Worm (Caenorhabditis elegans) whole organism, L2 larva: ENCODE results near the gene T05C12.11.

Experiments
- C34F6.9 ChIP-seq: fragments of 150-350 bp; optimal IDR thresholded peaks from 2 replicates; lab custom pipeline; 2014; ENCODE audit warnings: missing biosample characterization, missing genetic modification characterization
- F13H6.1 ChIP-seq: sonication (generic microtip); optimal IDR thresholded peaks from 2 replicates; lab custom pipeline; 2016; ENCODE audit warnings: missing genetic modification characterization, missing compliant biosample characterization
- R02D3.7 ChIP-seq: fragments of 150-350 bp; optimal IDR thresholded peaks from 2 replicates; lab custom pipeline; 2014; ENCODE audit warnings: missing biosample characterization, missing genetic modification characterization
- Y55F3AM.14 ChIP-seq: fragments of 200-800 bp; sonication (Bioruptor generic); optimal IDR thresholded peaks from 2 replicates; lab custom pipeline; 2018; ENCODE audit warnings: mild to moderate bottlenecking, missing genetic modification characterization, missing compliant biosample characterization
- ZK546.5 ChIP-seq: sonication (generic microtip); optimal IDR thresholded peaks from 2 replicates; lab custom pipeline; 2017; ENCODE audit warnings: missing biosample characterization, missing genetic modification characterization
- alr-1 ChIP-seq: fragments of 150-350 bp; optimal IDR thresholded peaks from 2 replicates; lab custom pipeline; 2014; ENCODE audit warnings: missing biosample characterization, missing genetic modification characterization
- aly-2 ChIP-seq: fragments of 150-350 bp; optimal IDR thresholded peaks from 2 replicates; lab custom pipeline; 2014; ENCODE audit warnings: missing biosample characterization, missing genetic modification characterization
- ama-1 ChIP-seq: fragments of 150-350 bp; optimal IDR thresholded peaks from 2 replicates; lab custom pipeline; 2018; ENCODE audit warnings: inconsistent platforms
- blmp-1 ChIP-seq: sonication (generic microtip); optimal IDR thresholded peaks from 2 replicates; lab custom pipeline; 2017; ENCODE audit warnings: missing genetic modification characterization, mild to moderate bottlenecking, missing compliant biosample characterization, antibody characterized with exemption, moderate library complexity; ENCODE audit not compliant: insufficient read depth
- ceh-16 ChIP-seq: fragments of 150-350 bp; optimal IDR thresholded peaks from 2 replicates; lab custom pipeline; 2014; ENCODE audit warnings: missing biosample characterization, missing genetic modification characterization
- ceh-82 ChIP-seq: fragments of 150-350 bp; optimal IDR thresholded peaks from 2 replicates; lab custom pipeline; 2014; ENCODE audit warnings: missing biosample characterization, missing genetic modification characterization
- crh-2 ChIP-seq: sonication (generic microtip); optimal IDR thresholded peaks from 2 replicates; lab custom pipeline; 2017; ENCODE audit warnings: missing biosample characterization, missing genetic modification characterization
- dmd-4 ChIP-seq: sonication (generic microtip); optimal IDR thresholded peaks from 2 replicates; lab custom pipeline; 2017; ENCODE audit warnings: missing biosample characterization, missing genetic modification characterization
- egl-27 ChIP-seq: sonication (generic microtip); optimal IDR thresholded peaks from 3 replicates; lab custom pipeline; 2017; ENCODE audit warnings: missing biosample characterization, missing genetic modification reagents, missing genetic modification characterization
- elt-1 ChIP-seq: fragments of 150-350 bp; optimal IDR thresholded peaks from 2 replicates; lab custom pipeline; 2014; ENCODE audit warnings: missing biosample characterization, missing genetic modification characterization
- elt-3 ChIP-seq: sonication (generic microtip); optimal IDR thresholded peaks from 2 replicates; lab custom pipeline; 2017; ENCODE audit warnings: missing biosample characterization, missing genetic modification characterization
- fos-1 ChIP-seq: fragments of 150-350 bp; optimal IDR thresholded peaks from 2 replicates; lab custom pipeline; 2014; ENCODE audit warnings: missing biosample characterization, missing genetic modification characterization
- gmeb-1 ChIP-seq: fragments of 150-350 bp; optimal IDR thresholded peaks from 2 replicates; lab custom pipeline; 2014; ENCODE audit warnings: missing biosample characterization, missing genetic modification characterization
- lin-11 ChIP-seq: fragments of 150-350 bp; sonication (generic microtip); optimal IDR thresholded peaks from 2 replicates; lab custom pipeline; 2014; ENCODE audit warnings: missing biosample characterization, missing genetic modification characterization, inconsistent platforms, mixed read lengths
- lin-13 ChIP-seq: fragments of 150-350 bp; optimal IDR thresholded peaks from 2 replicates; lab custom pipeline; 2014; ENCODE audit warnings: missing biosample characterization, missing genetic modification reagents, missing genetic modification characterization
- lin-39 ChIP-seq: fragments of 150-350 bp; optimal IDR thresholded peaks from 2 replicates; lab custom pipeline; 2014; ENCODE audit warnings: missing biosample characterization, missing genetic modification reagents, missing genetic modification characterization
- lsy-2 ChIP-seq, 2 experiments: fragments of 150-350 bp in 1 of 2; sonication (generic microtip) in 1 of 2; optimal IDR thresholded peaks; 2 replicates each; lab custom pipeline; 2014 to 2017; ENCODE audit warnings: missing biosample characterization in 2 of 2, missing genetic modification characterization in 2 of 2
- mab-5 ChIP-seq: fragments of 150-350 bp; optimal IDR thresholded peaks from 2 replicates; lab custom pipeline; 2014; ENCODE audit warnings: missing biosample characterization, missing genetic modification characterization
- mbf-1 ChIP-seq: sonication (generic microtip); optimal IDR thresholded peaks from 2 replicates; lab custom pipeline; 2017; ENCODE audit warnings: missing biosample characterization, missing genetic modification characterization
- mdl-1 ChIP-seq, 2 experiments: fragments of 150-350 bp in 1 of 2; sonication (generic microtip) in 1 of 2; optimal IDR thresholded peaks; 2 replicates each; lab custom pipeline; 2017; ENCODE audit warnings: missing biosample characterization in 2 of 2, missing genetic modification characterization in 2 of 2
- nhr-10 ChIP-seq: sonication (generic microtip); optimal IDR thresholded peaks from 2 replicates; lab custom pipeline; 2017; ENCODE audit warnings: missing biosample characterization, missing genetic modification characterization
- nhr-11 ChIP-seq: fragments of 150-350 bp; optimal IDR thresholded peaks from 2 replicates; lab custom pipeline; 2014; ENCODE audit warnings: missing biosample characterization, missing genetic modification characterization
- nhr-12 ChIP-seq: fragments of 150-350 bp; optimal IDR thresholded peaks from 2 replicates; lab custom pipeline; 2014; ENCODE audit warnings: missing biosample characterization, missing genetic modification characterization
- nhr-129 ChIP-seq: fragments of 150-350 bp; optimal IDR thresholded peaks from 2 replicates; lab custom pipeline; 2014; ENCODE audit warnings: missing biosample characterization, missing genetic modification characterization
- nhr-21 ChIP-seq: fragments of 150-350 bp; optimal IDR thresholded peaks from 2 replicates; lab custom pipeline; 2014; ENCODE audit warnings: missing biosample characterization, missing genetic modification characterization
- nhr-23 ChIP-seq: fragments of 150-350 bp; optimal IDR thresholded peaks from 2 replicates; lab custom pipeline; 2014; ENCODE audit warnings: missing biosample characterization, missing genetic modification reagents, missing genetic modification characterization
- nhr-237 ChIP-seq: fragments of 150-350 bp; optimal IDR thresholded peaks from 2 replicates; lab custom pipeline; 2014; ENCODE audit warnings: missing biosample characterization, missing genetic modification characterization
- nhr-25 ChIP-seq: fragments of 150-350 bp; sonication (generic microtip); optimal IDR thresholded peaks from 3 replicates; lab custom pipeline; 2014; ENCODE audit warnings: missing biosample characterization, missing genetic modification characterization
- nhr-6 ChIP-seq: fragments of 150-350 bp; optimal IDR thresholded peaks from 2 replicates; lab custom pipeline; 2014; ENCODE audit warnings: missing biosample characterization, missing genetic modification characterization
- nhr-77 ChIP-seq: fragments of 150-350 bp; optimal IDR thresholded peaks from 2 replicates; lab custom pipeline; 2014; ENCODE audit warnings: missing biosample characterization, missing genetic modification characterization
- peb-1 ChIP-seq: fragments of 150-350 bp; optimal IDR thresholded peaks from 2 replicates; lab custom pipeline; 2014; ENCODE audit warnings: missing biosample characterization, missing genetic modification characterization
- sem-4 ChIP-seq: fragments of 150-350 bp; optimal IDR thresholded peaks from 2 replicates; lab custom pipeline; 2014; ENCODE audit warnings: missing biosample characterization, missing genetic modification reagents, missing genetic modification characterization
- skn-1 ChIP-seq: sonication (generic microtip); optimal IDR thresholded peaks from 2 replicates; lab custom pipeline; 2017; ENCODE audit warnings: missing biosample characterization, missing genetic modification characterization
- sma-3 ChIP-seq: sonication (generic microtip); optimal IDR thresholded peaks from 2 replicates; lab custom pipeline; 2016; ENCODE audit warnings: missing genetic modification reagents, missing genetic modification characterization, missing compliant biosample characterization
- sma-9 ChIP-seq, 2 experiments: fragments of 150-350 bp in 1 of 2; sonication (generic microtip) in 1 of 2; optimal IDR thresholded peaks; 2 replicates each; lab custom pipeline; 2014 to 2016; ENCODE audit warnings: missing genetic modification characterization in 2 of 2, mild to moderate bottlenecking in 1 of 2, missing biosample characterization in 1 of 2, missing compliant biosample characterization in 1 of 2, missing genetic modification reagents in 1 of 2, moderate library complexity in 1 of 2
- snpc-4 ChIP-seq: fragments of 150-350 bp; optimal IDR thresholded peaks from 2 replicates; lab custom pipeline; 2014; ENCODE audit warnings: missing biosample characterization, missing genetic modification characterization
- unc-39 ChIP-seq: fragments of 150-350 bp; optimal IDR thresholded peaks from 2 replicates; lab custom pipeline; 2014; ENCODE audit warnings: missing biosample characterization, missing genetic modification characterization
- unc-55 ChIP-seq: fragments of 150-350 bp; sonication (generic microtip); optimal IDR thresholded peaks from 3 replicates; lab custom pipeline; 2014; ENCODE audit warnings: missing biosample characterization, missing genetic modification reagents, missing genetic modification characterization
- unc-62 ChIP-seq: fragments of 150-350 bp; optimal IDR thresholded peaks from 2 replicates; lab custom pipeline; 2014; ENCODE audit warnings: missing biosample characterization, missing genetic modification reagents, missing genetic modification characterization
- zag-1 ChIP-seq: fragments of 150-350 bp; optimal IDR thresholded peaks from 2 replicates; lab custom pipeline; 2014; ENCODE audit warnings: missing biosample characterization, missing genetic modification characterization
- ztf-1 ChIP-seq: fragments of 200-800 bp; sonication (Bioruptor generic); conservative IDR thresholded peaks from 2 replicates; pipeline ENCODE4 v1.3.6; 2022; ENCODE audit warnings: missing genetic modification characterization, missing compliant biosample characterization
- ztf-11 ChIP-seq: sonication (generic microtip); optimal IDR thresholded peaks from 2 replicates; lab custom pipeline; 2017; ENCODE audit warnings: missing biosample characterization, missing genetic modification characterization
- ztf-4 ChIP-seq: fragments of 150-350 bp; optimal IDR thresholded peaks from 2 replicates; lab custom pipeline; 2014; ENCODE audit warnings: missing biosample characterization, missing genetic modification characterization

The T05C12.11 gene

DNA sequence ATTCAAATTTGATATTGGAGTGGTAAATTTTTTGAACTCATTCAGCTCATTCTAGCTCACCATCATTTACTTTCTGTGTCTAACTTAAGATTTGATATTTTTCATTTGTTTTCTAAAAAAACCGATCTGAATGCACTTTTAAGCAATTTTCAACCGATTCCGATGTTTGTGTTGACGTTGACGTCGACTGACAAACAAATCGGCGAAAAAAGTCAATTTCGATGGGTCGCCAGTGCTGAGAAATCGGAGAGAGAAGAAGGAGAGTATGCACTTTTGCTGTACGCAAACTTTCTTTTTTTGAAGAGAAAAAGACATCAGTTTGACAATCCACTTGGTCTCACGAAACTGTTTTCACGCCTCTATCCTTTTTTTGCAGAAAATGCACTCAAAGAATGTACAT is 44.8 kb downstream of the T05C12.11 start:
- TF ChIP-seq unc-39 (tag; lab: Kevin White, UChicago) (no peak), sma-9 (GFP tag; optimal IDR thresholded peaks at IDR 0.05; lab: Kevin White, UChicago) (peak; percentile 8), sma-9 (tag; optimal IDR thresholded peaks at IDR 0.05; lab: Kevin White, UChicago) (no peak), nhr-129 (peak; percentile 1), blmp-1 (tag; lab: Kevin White, UChicago) (peak; percentile 2)

DNA sequence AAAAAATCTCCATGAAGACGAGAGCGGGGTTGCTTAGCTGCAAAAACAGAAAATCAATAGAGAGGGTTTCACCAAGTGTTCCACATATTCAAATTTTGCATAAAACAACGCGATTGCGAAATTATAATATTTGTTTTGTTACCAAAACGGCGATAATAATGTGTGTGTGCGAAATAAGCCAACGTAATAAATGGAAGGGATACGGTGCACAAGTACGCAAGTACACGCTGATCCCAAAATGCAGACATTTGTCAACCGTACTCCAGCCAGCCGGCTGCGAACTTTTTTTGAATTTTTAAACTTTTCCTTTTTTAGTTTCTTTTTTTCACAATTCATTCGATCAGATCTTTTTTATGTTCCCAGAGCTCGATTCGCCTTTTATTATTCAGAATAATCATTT is 45.4 kb downstream of the T05C12.11 start, which contains the start of gene ire-1:
Gene ire-1, minus strand, starts transcription at position 44 of the 400 bp plus-strand sequence.
- no peak for TF ChIP-seq ztf-11 (tag; lab: Kevin White, UChicago)
- no peak for TF ChIP-seq ceh-82 (tag; lab: Kevin White, UChicago)
- peak; percentile 64 for TF ChIP-seq fos-1 (tag; lab: Kevin White, UChicago)
- TF ChIP-seq F13H6.1 (tag; lab: Kevin White, UChicago), result peak; percentile 32
- no peak for TF ChIP-seq dmd-4 (tag; lab: Kevin White, UChicago)
- TF ChIP-seq elt-1 (tag; lab: Kevin White, UChicago), result no peak
- peak; percentile 93 to 99 for TF ChIP-seq lsy-2 (tag; optimal IDR thresholded peaks at IDR 0.05; lab: Kevin White, UChicago)
- peak; percentile 71 for TF ChIP-seq C34F6.9 (tag; lab: Kevin White, UChicago)
- TF ChIP-seq peb-1, result no peak
- no peak for TF ChIP-seq lin-39
- TF ChIP-seq mab-5 (tag; lab: Kevin White, UChicago), result no peak
- no peak for TF ChIP-seq ZK546.5 (tag; lab: Kevin White, UChicago)
- TF ChIP-seq unc-62 (GFP tag; lab: Kevin White, UChicago), result no peak
- no peak for TF ChIP-seq egl-27 (tag; lab: Kevin White, UChicago)
- no peak for TF ChIP-seq nhr-237 (tag; lab: Kevin White, UChicago)
- TF ChIP-seq ceh-16 (tag; lab: Kevin White, UChicago), result no peak
- TF ChIP-seq blmp-1 (tag; lab: Kevin White, UChicago), result peak; percentile 9
- TF ChIP-seq sma-3 (GFP tag; lab: Kevin White, UChicago), result no peak
- TF ChIP-seq ama-1 (lab: Kevin White, UChicago), result no peak
- TF ChIP-seq sem-4 (tag; lab: Kevin White, UChicago), result no peak
- TF ChIP-seq aly-2 (tag; lab: Kevin White, UChicago), result no peak
- no peak for TF ChIP-seq nhr-25
- TF ChIP-seq unc-55 (GFP tag; lab: Kevin White, UChicago), result peak; percentile 94
- TF ChIP-seq nhr-129, result peak; percentile 76
- TF ChIP-seq zag-1, result no peak
- no peak for TF ChIP-seq mdl-1 (tag; optimal IDR thresholded peaks at IDR 0.05; lab: Kevin White, UChicago)
- TF ChIP-seq nhr-6, result no peak
- TF ChIP-seq gmeb-1 (tag; lab: Kevin White, UChicago), result peak; percentile 49
- TF ChIP-seq nhr-10 (tag; lab: Kevin White, UChicago), result no peak
- TF ChIP-seq unc-39 (tag; lab: Kevin White, UChicago), result no peak
- TF ChIP-seq ztf-1 (GFP tag; lab: Robert Waterston, UW), result no peak
- peak; percentile 49 for TF ChIP-seq sma-9 (GFP tag; optimal IDR thresholded peaks at IDR 0.05; lab: Kevin White, UChicago)
- TF ChIP-seq sma-9 (tag; optimal IDR thresholded peaks at IDR 0.05; lab: Kevin White, UChicago), result no peak
- peak; percentile 84 for TF ChIP-seq crh-2 (tag; lab: Kevin White, UChicago)
- TF ChIP-seq mbf-1 (tag; lab: Kevin White, UChicago), result no peak
- no peak for TF ChIP-seq nhr-12 (tag; lab: Kevin White, UChicago)
- no peak for TF ChIP-seq R02D3.7 (tag; lab: Kevin White, UChicago)
- no peak for TF ChIP-seq nhr-21 (tag; lab: Kevin White, UChicago)
- no peak for TF ChIP-seq nhr-77 (tag; lab: Kevin White, UChicago)
- TF ChIP-seq alr-1 (tag; lab: Kevin White, UChicago), result no peak
- TF ChIP-seq lin-11, result peak; percentile 69
- TF ChIP-seq skn-1, result no peak
- TF ChIP-seq snpc-4 (tag; lab: Kevin White, UChicago), result peak; percentile 40
- TF ChIP-seq lin-13 (GFP tag; lab: Kevin White, UChicago), result peak; percentile 47
- TF ChIP-seq nhr-11, result no peak
- TF ChIP-seq Y55F3AM.14 (GFP tag; lab: Kevin White, UChicago), result no peak
- TF ChIP-seq ztf-4 (tag; lab: Kevin White, UChicago), result no peak
- no peak for TF ChIP-seq elt-3 (tag; lab: Kevin White, UChicago)
- no peak for TF ChIP-seq nhr-23 (tag; lab: Kevin White, UChicago)
- TF ChIP-seq, all 48 proteins: peak for 13
